Worm (Caenorhabditis elegans) whole organism, L3 larva: ENCODE results near the gene magu-2.
"Not testable (repeated sequence)": the region's sequence is repeated elsewhere in the genome, so short reads cannot be mapped to it uniquely, and the experiment has no call there.

Experiments used
- R02D3.7 ChIP-seq: fragments of 150-350 bp; optimal IDR thresholded peaks from 2 replicates; lab custom pipeline; 2014; ENCODE audit warnings: missing biosample characterization, missing genetic modification characterization
- ZK546.5 ChIP-seq: sonication (generic microtip); optimal IDR thresholded peaks from 2 replicates; lab custom pipeline; 2017; ENCODE audit warnings: missing biosample characterization, missing genetic modification characterization
- ceh-28 ChIP-seq: fragments of 150-350 bp; optimal IDR thresholded peaks from 2 replicates; lab custom pipeline; 2014; ENCODE audit warnings: missing biosample characterization, missing genetic modification reagents, missing genetic modification characterization
- ceh-9 ChIP-seq: sonication (generic microtip); optimal IDR thresholded peaks from 2 replicates; lab custom pipeline; 2018; ENCODE audit warnings: missing biosample characterization, missing genetic modification characterization
- daf-12 ChIP-seq: fragments of 150-350 bp; optimal IDR thresholded peaks from 2 replicates; lab custom pipeline; 2014; ENCODE audit warnings: missing biosample characterization, missing genetic modification reagents, missing genetic modification characterization
- egl-27 ChIP-seq: sonication (generic microtip); optimal IDR thresholded peaks from 4 replicates; lab custom pipeline; 2017; ENCODE audit warnings: missing biosample characterization, missing genetic modification reagents, missing genetic modification characterization
- egl-5 ChIP-seq: fragments of 150-350 bp; optimal IDR thresholded peaks from 2 replicates; lab custom pipeline; 2017; ENCODE audit warnings: missing biosample characterization, missing genetic modification reagents, missing genetic modification characterization, inconsistent platforms
- elt-2 ChIP-seq: sonication (generic microtip); optimal IDR thresholded peaks from 2 replicates; lab custom pipeline; 2016; ENCODE audit warnings: missing genetic modification reagents, mild to moderate bottlenecking, missing genetic modification characterization, missing compliant biosample characterization
- elt-3 ChIP-seq, 3 experiments: fragments of 150-350 bp in 1 of 3; sonication (generic microtip) in 2 of 3; optimal IDR thresholded peaks; 2 replicates in 2 of 3; 4 replicates in 1 of 3; lab custom pipeline; 2014 to 2017; ENCODE audit warnings: missing biosample characterization in 3 of 3, missing genetic modification characterization in 3 of 3
- fkh-10 ChIP-seq: sonication (generic microtip); optimal IDR thresholded peaks from 2 replicates; lab custom pipeline; 2017; ENCODE audit warnings: missing biosample characterization, missing genetic modification reagents, missing genetic modification characterization
- fkh-2 ChIP-seq: fragments of 150-350 bp; optimal IDR thresholded peaks from 2 replicates; lab custom pipeline; 2014; ENCODE audit warnings: missing biosample characterization, missing genetic modification reagents, missing genetic modification characterization
- hmg-11 ChIP-seq: sonication (generic microtip); optimal IDR thresholded peaks from 2 replicates; lab custom pipeline; 2016; ENCODE audit warnings: missing genetic modification characterization, missing compliant biosample characterization
- jun-1 ChIP-seq: fragments of 150-350 bp; optimal IDR thresholded peaks from 2 replicates; lab custom pipeline; 2014; ENCODE audit warnings: missing biosample characterization, missing genetic modification reagents, missing genetic modification characterization
- lin-39 ChIP-seq: fragments of 150-350 bp; optimal IDR thresholded peaks from 2 replicates; lab custom pipeline; 2018; ENCODE audit warnings: missing biosample characterization, missing genetic modification reagents, missing genetic modification characterization
- lsy-12 ChIP-seq: sonication (generic microtip); optimal IDR thresholded peaks from 2 replicates; lab custom pipeline; 2016; ENCODE audit warnings: mild to moderate bottlenecking, missing genetic modification characterization, missing compliant biosample characterization
- nfya-1 ChIP-seq: sonication (generic microtip); optimal IDR thresholded peaks from 2 replicates; lab custom pipeline; 2017; ENCODE audit warnings: missing genetic modification characterization, mild to moderate bottlenecking, missing compliant biosample characterization, antibody characterized with exemption, moderate library complexity; ENCODE audit not compliant: insufficient read depth
- nhr-12 ChIP-seq: fragments of 150-350 bp; optimal IDR thresholded peaks from 2 replicates; lab custom pipeline; 2014; ENCODE audit warnings: missing biosample characterization, missing genetic modification characterization
- nhr-237 ChIP-seq: fragments of 150-350 bp; optimal IDR thresholded peaks from 2 replicates; lab custom pipeline; 2014; ENCODE audit warnings: missing biosample characterization, missing genetic modification characterization
- nhr-25 ChIP-seq: sonication (generic microtip); optimal IDR thresholded peaks from 2 replicates; lab custom pipeline; 2017; ENCODE audit warnings: missing biosample characterization, missing genetic modification characterization
- nhr-77 ChIP-seq: fragments of 150-350 bp; optimal IDR thresholded peaks from 2 replicates; lab custom pipeline; 2014; ENCODE audit warnings: missing biosample characterization, missing genetic modification characterization
- pha-4 ChIP-seq: fragments of 150-350 bp; optimal IDR thresholded peaks from 2 replicates; lab custom pipeline; 2014; ENCODE audit warnings: missing biosample characterization, missing genetic modification reagents, missing genetic modification characterization
- pqm-1 ChIP-seq: fragments of 150-350 bp; optimal IDR thresholded peaks from 2 replicates; lab custom pipeline; 2017; ENCODE audit warnings: missing biosample characterization, missing genetic modification characterization, inconsistent platforms
- skn-1 ChIP-seq: fragments of 150-350 bp; optimal IDR thresholded peaks from 2 replicates; lab custom pipeline; 2014; ENCODE audit warnings: missing biosample characterization, missing genetic modification characterization
- tbx-2 ChIP-seq: sonication (generic microtip); optimal IDR thresholded peaks from 2 replicates; lab custom pipeline; 2016; ENCODE audit warnings: mild to moderate bottlenecking, missing genetic modification characterization, missing compliant biosample characterization
- unc-39 ChIP-seq: sonication (generic microtip); optimal IDR thresholded peaks from 4 replicates; lab custom pipeline; 2017; ENCODE audit warnings: missing biosample characterization, missing genetic modification characterization
- unc-62 ChIP-seq: fragments of 150-350 bp; sonication (generic microtip); optimal IDR thresholded peaks from 4 replicates; lab custom pipeline; 2014; ENCODE audit warnings: missing biosample characterization, missing genetic modification reagents, missing genetic modification characterization
- zag-1 ChIP-seq: fragments of 150-350 bp; optimal IDR thresholded peaks from 2 replicates; lab custom pipeline; 2014; ENCODE audit warnings: missing biosample characterization, missing genetic modification characterization

The magu-2 gene

ce11 chrV:8800978-8801559 is at the start of gene magu-2:
Gene magu-2, minus strand, starts transcription at chrV:8801028.
- TF ChIP-seq nhr-12 (tag; lab: Kevin White, UChicago) (no peak), fkh-10 (peak; percentile 32)
- TF ChIP-seq, all 47 proteins: peak for 1

DNA sequence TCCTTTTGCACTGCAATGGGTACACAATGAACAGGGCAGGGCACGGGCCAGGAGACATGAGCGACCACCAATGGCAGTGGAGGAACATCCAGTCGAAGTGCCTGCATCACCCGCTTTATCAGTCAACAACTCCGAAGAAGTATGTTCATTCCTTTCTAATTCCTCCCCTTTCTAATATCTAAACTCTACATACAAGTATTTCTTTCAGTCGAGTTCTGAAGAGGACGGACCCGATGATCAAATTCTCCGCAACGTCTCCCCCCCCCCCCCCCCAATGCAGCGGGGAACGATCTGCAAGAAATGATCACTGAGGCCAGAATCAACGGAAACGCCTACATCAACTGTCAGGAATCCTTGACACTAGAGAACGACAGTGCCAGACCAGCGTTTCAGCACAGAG is 34.5 kb upstream of the magu-2 start, which contains the start of gene F07B7.7:
Gene F07B7.7, plus strand, starts transcription at position 301 of the 400 bp plus-strand sequence.
- not testable (repeated sequence) for TF ChIP-seq nfya-1 (tag; lab: Kevin White, UChicago); unc-62 (GFP tag; lab: Kevin White, UChicago); elt-3 (tag; optimal IDR thresholded peaks at IDR 0.05; lab: Kevin White, UChicago)

DNA sequence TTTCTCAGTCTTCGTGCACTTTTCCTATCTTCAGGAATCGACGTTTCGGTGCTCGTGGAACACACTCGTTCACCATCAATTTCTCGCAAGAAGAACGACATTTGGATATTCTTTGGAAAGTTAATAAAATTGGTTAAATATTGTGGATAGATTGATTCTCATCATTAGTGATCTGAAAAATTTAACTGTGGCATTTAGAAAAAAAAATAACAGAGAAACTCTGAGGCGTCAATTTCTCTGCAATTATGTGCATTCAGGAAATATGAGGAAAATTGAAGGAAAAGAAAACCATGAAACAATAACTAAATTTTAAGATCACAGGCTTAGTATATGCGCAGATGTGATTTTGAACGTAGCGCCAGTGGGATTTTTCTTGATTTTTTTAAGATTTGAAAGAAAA is 19.0 kb upstream of the magu-2 start, which contains the start of gene rpm-1:
Gene rpm-1, minus strand, starts transcription at position 101 of the 400 bp plus-strand sequence.
- TF ChIP-seq ceh-28; nhr-25 (tag; lab: Kevin White, UChicago); nfya-1 (tag; lab: Kevin White, UChicago): not testable (repeated sequence)

DNA sequence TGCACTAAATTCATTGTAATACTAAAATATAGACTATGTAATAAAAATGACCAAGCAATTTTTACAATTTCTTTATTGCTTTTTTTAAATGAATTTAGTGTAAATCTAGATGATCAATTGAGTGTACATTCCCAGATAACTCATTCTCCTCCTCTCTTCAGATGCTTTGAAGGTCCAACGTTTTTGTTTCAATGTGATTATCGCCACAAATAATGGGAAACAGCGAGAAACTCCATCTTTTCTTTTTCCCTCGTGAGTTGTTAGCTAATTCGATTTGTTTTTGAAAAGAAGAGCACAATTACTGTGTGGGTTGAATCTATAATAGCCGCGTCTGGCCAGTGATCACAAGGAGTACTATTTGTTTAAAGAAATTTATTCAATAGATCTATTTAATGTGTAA is 4.2 kb upstream of the magu-2 start:
- TF ChIP-seq unc-39, result no peak
- TF ChIP-seq zag-1, result no peak
- TF ChIP-seq fkh-2, result no peak
- TF ChIP-seq skn-1 (tag; lab: Kevin White, UChicago), result no peak
- TF ChIP-seq pqm-1 (tag; lab: Kevin White, UChicago), result no peak
- no peak for TF ChIP-seq pha-4 (tag; lab: Kevin White, UChicago)
- no peak for TF ChIP-seq ceh-9 (tag; lab: Kevin White, UChicago)
- peak; percentile 3 for TF ChIP-seq tbx-2 (tag; lab: Kevin White, UChicago)
- TF ChIP-seq, all 47 proteins: peak for 1

ce11 chrV:8802252-8802651 is 1.4 kb upstream of the magu-2 start:
- TF ChIP-seq unc-62 (GFP tag; lab: Kevin White, UChicago), result peak; percentile 3
- TF ChIP-seq lin-39 (tag; lab: Kevin White, UChicago), result peak; percentile 48
- TF ChIP-seq hmg-11 (tag; lab: Kevin White, UChicago), result peak; percentile 8
- TF ChIP-seq jun-1 (tag; lab: Kevin White, UChicago), result no peak

ce11 chrV:8799293-8799812 is 1.5 kb downstream of the magu-2 start:
- TF ChIP-seq nhr-12 (tag; lab: Kevin White, UChicago) (no peak), hmg-11 (tag; lab: Kevin White, UChicago) (no peak), egl-5 (no peak), elt-2 (tag; lab: Kevin White, UChicago) (peak; percentile 21), egl-27 (tag; lab: Kevin White, UChicago) (no peak), lsy-12 (tag; lab: Kevin White, UChicago) (no peak), fkh-2 (no peak), skn-1 (tag; lab: Kevin White, UChicago) (no peak), nhr-25 (tag; lab: Kevin White, UChicago) (peak; percentile 29), nhr-237 (no peak), R02D3.7 (tag; lab: Kevin White, UChicago) (no peak)

- TF ChIP-seq elt-2 (tag; lab: Kevin White, UChicago) (peak; percentile 8), hmg-11 (tag; lab: Kevin White, UChicago) (no peak), fkh-2 (no peak), ZK546.5 (tag; lab: Kevin White, UChicago) (no peak), nhr-77 (tag; lab: Kevin White, UChicago) (no peak), daf-12 (tag; lab: Kevin White, UChicago) (no peak), pha-4 (tag; lab: Kevin White, UChicago) (no peak)
Observed at ce11 chrV:8798470-8798869, 2.4 kb downstream of the magu-2 start.
